Worm (Caenorhabditis elegans) whole organism, L3 larva: ENCODE measurements around the gene clec-172.

Experiments
- daf-12 ChIP-seq: fragments of 150-350 bp; optimal IDR thresholded peaks from 2 replicates; lab custom pipeline; 2014; ENCODE audit warnings: missing biosample characterization, missing genetic modification reagents, missing genetic modification characterization
- nhr-11 ChIP-seq: fragments of 150-350 bp; optimal IDR thresholded peaks from 2 replicates; lab custom pipeline; 2014; ENCODE audit warnings: missing biosample characterization, missing genetic modification characterization
- nhr-67 ChIP-seq: fragments of 150-350 bp; optimal IDR thresholded peaks from 2 replicates; lab custom pipeline; 2014; ENCODE audit warnings: missing biosample characterization, missing genetic modification characterization
- nhr-76 ChIP-seq: fragments of 150-350 bp; sonication (generic microtip); optimal IDR thresholded peaks from 5 replicates; lab custom pipeline; 2014; ENCODE audit warnings: missing biosample characterization, missing genetic modification characterization
- unc-39 ChIP-seq: sonication (generic microtip); optimal IDR thresholded peaks from 4 replicates; lab custom pipeline; 2017; ENCODE audit warnings: missing biosample characterization, missing genetic modification characterization
- unc-62 ChIP-seq: fragments of 150-350 bp; sonication (generic microtip); optimal IDR thresholded peaks from 4 replicates; lab custom pipeline; 2014; ENCODE audit warnings: missing biosample characterization, missing genetic modification reagents, missing genetic modification characterization
- zag-1 ChIP-seq: fragments of 150-350 bp; optimal IDR thresholded peaks from 2 replicates; lab custom pipeline; 2014; ENCODE audit warnings: missing biosample characterization, missing genetic modification characterization

- TF ChIP-seq zag-1 (tag; lab: Kevin White, UChicago) (no peak), unc-62 (GFP tag; lab: Kevin White, UChicago) (no peak), nhr-11 (tag; lab: Kevin White, UChicago) (no peak), nhr-76 (tag; lab: Kevin White, UChicago) (no peak), nhr-67 (tag; lab: Kevin White, UChicago) (no peak), daf-12 (tag; lab: Kevin White, UChicago) (no peak), unc-39 (no peak)
Observed at ce11 chrIV:1515891-1516290, 536 bp downstream of the clec-172 start.
